Worm (Caenorhabditis elegans) whole organism, midembryonic: Measurements from ENCODE around the gene F47E1.20.

Source experiments
- T22C8.4 ChIP-seq: fragments of 200-800 bp; sonication (Bioruptor generic); IDR thresholded peaks from 2 replicates; pipeline ENCODE4 v1.3.6; 2022; ENCODE audit warnings: missing genetic modification characterization, missing compliant biosample characterization
- cog-1 ChIP-seq: sonication (generic microtip); optimal IDR thresholded peaks from 2 replicates; lab custom pipeline; 2016; ENCODE audit warnings: missing genetic modification characterization, missing compliant biosample characterization
- flt-1 ChIP-seq: fragments of 200-800 bp; sonication (Bioruptor generic); IDR thresholded peaks from 2 replicates; pipeline ENCODE4 v1.3.6; 2022; ENCODE audit warnings: missing genetic modification characterization, missing compliant biosample characterization
- klf-2 ChIP-seq: fragments of 200-800 bp; sonication (Bioruptor generic); conservative IDR thresholded peaks from 2 replicates; pipeline ENCODE4 v1.3.6; 2022; ENCODE audit warnings: missing genetic modification reagents, missing genetic modification characterization, missing compliant biosample characterization
- med-1 ChIP-seq: sonication (generic microtip); optimal IDR thresholded peaks from 2 replicates; lab custom pipeline; 2017; ENCODE audit warnings: missing genetic modification characterization, mild to moderate bottlenecking, missing compliant biosample characterization, antibody characterized with exemption, missing genetic modification reagents; ENCODE audit not compliant: insufficient read depth
- ref-1 ChIP-seq: fragments of 200-800 bp; sonication (Bioruptor generic); conservative IDR thresholded peaks from 2 replicates; pipeline ENCODE4 v1.3.6; 2022; ENCODE audit warnings: missing genetic modification reagents, missing genetic modification characterization, missing compliant biosample characterization
- tab-1 ChIP-seq: fragments of 200-800 bp; sonication (Bioruptor generic); IDR thresholded peaks from 2 replicates; pipeline ENCODE4 v1.3.6; 2022; ENCODE audit warnings: missing genetic modification characterization, missing compliant biosample characterization
- ztf-23 ChIP-seq: fragments of 200-800 bp; sonication (Bioruptor generic); IDR thresholded peaks from 2 replicates; pipeline ENCODE4 v1.3.6; 2022; ENCODE audit warnings: missing genetic modification reagents, missing genetic modification characterization, missing compliant biosample characterization

DNA sequence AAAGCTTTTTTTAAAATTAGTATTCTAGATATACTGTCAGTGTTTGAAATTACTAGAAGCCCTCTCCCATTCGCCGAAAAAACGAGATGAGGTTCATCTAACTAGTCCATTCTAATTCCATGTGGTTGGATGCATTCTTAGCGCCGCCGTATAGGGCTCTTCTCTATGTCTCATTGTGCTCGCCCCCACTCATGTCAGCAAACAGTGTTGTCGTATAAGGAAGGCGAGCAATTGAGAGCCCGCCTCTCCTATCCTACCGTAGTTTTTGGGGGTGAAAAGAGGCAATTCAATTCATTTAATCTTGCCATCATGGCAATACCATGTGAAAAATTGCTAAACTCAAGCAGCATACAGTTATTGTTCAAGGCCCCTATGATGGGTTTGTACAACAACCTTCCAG lies at the start of gene F47E1.20:
- TF ChIP-seq med-1: no peak
- no peak for TF ChIP-seq tab-1
- no peak for TF ChIP-seq cog-1
- TF ChIP-seq flt-1 (GFP tag; lab: Robert Waterston, UW): no peak
- no peak for TF ChIP-seq ref-1 (GFP tag; lab: Robert Waterston, UW)
- no peak for TF ChIP-seq ztf-23 (GFP tag; lab: Robert Waterston, UW)
- TF ChIP-seq T22C8.4 (GFP tag; lab: Robert Waterston, UW): no peak
- no peak for TF ChIP-seq klf-2 (GFP tag; lab: Robert Waterston, UW)
